Worm (Caenorhabditis elegans) whole organism, L1 larva: ENCODE measurements around the gene sdc-2.

ENCODE experiments used
- C16A3.4 ChIP-seq: fragments of 150-350 bp; optimal IDR thresholded peaks from 2 replicates; lab custom pipeline; 2014; ENCODE audit warnings: missing biosample characterization, missing genetic modification characterization
- C34B4.2 ChIP-seq: sonication (generic microtip); optimal IDR thresholded peaks from 2 replicates; lab custom pipeline; 2017; ENCODE audit warnings: mild to moderate bottlenecking, missing genetic modification characterization, missing compliant biosample characterization
- alr-1 ChIP-seq: fragments of 200-800 bp; sonication (Bioruptor generic); optimal IDR thresholded peaks from 2 replicates; lab custom pipeline; 2018; ENCODE audit warnings: borderline replicate concordance, mild to moderate bottlenecking, missing genetic modification characterization, missing compliant biosample characterization
- blmp-1 ChIP-seq: fragments of 150-350 bp; optimal IDR thresholded peaks from 2 replicates; lab custom pipeline; 2014; ENCODE audit warnings: missing biosample characterization, missing genetic modification characterization
- ceh-8 ChIP-seq: fragments of 200-800 bp; sonication (Bioruptor generic); optimal IDR thresholded peaks from 2 replicates; lab custom pipeline; 2018; ENCODE audit warnings: mild to moderate bottlenecking, missing genetic modification characterization, moderate library complexity, missing compliant biosample characterization
- ceh-88 ChIP-seq: fragments of 200-800 bp; sonication (Bioruptor generic); IDR thresholded peaks from 2 replicates; pipeline ENCODE4 v1.3.6; 2022; ENCODE audit warnings: missing genetic modification characterization, missing compliant biosample characterization
- ces-1 ChIP-seq: fragments of 150-350 bp; optimal IDR thresholded peaks from 2 replicates; lab custom pipeline; 2014; ENCODE audit warnings: missing biosample characterization, missing genetic modification reagents, missing genetic modification characterization
- dpl-1 ChIP-seq, 3 experiments: fragments of 150-350 bp in 2 of 3; sonication (generic microtip) in 1 of 3; optimal IDR thresholded peaks; 2 replicates each; lab custom pipeline; 2014 to 2017; ENCODE audit warnings: missing biosample characterization in 3 of 3, missing genetic modification characterization in 3 of 3, missing genetic modification reagents in 3 of 3
- dsc-1 ChIP-seq: sonication (generic microtip); optimal IDR thresholded peaks from 2 replicates; lab custom pipeline; 2016; ENCODE audit warnings: mild to moderate bottlenecking, missing genetic modification characterization, missing compliant biosample characterization
- efl-1 ChIP-seq, 4 experiments: fragments of 150-350 bp; optimal IDR thresholded peaks in 3 of 4; peaks in 1 of 4; 1 replicate in 1 of 4; 2 replicates in 3 of 4; lab custom pipeline; 2014; ENCODE audit warnings: missing biosample characterization in 2 of 4, missing genetic modification characterization in 2 of 4, missing genetic modification reagents in 2 of 4
- elt-3 ChIP-seq, 6 experiments: fragments of 150-350 bp in 1 of 6; sonication (generic microtip); optimal IDR thresholded peaks; 2 replicates each; lab custom pipeline; 2017 to 2018; ENCODE audit warnings: missing biosample characterization in 6 of 6, missing genetic modification characterization in 6 of 6, inconsistent platforms in 1 of 6
- fkh-10 ChIP-seq: sonication (generic microtip); optimal IDR thresholded peaks from 2 replicates; lab custom pipeline; 2017; ENCODE audit warnings: missing biosample characterization, missing genetic modification reagents, missing genetic modification characterization
- fkh-8 ChIP-seq: sonication (generic microtip); optimal IDR thresholded peaks from 2 replicates; lab custom pipeline; 2016; ENCODE audit warnings: mild to moderate bottlenecking, missing genetic modification characterization, missing compliant biosample characterization
- grh-1 ChIP-seq: fragments of 200-800 bp; sonication (Bioruptor generic); IDR thresholded peaks from 2 replicates; pipeline ENCODE4 v1.3.6; 2022; ENCODE audit warnings: missing genetic modification reagents, missing genetic modification characterization, missing compliant biosample characterization
- hlh-17 ChIP-seq: fragments of 200-800 bp; sonication (Bioruptor generic); optimal IDR thresholded peaks from 2 replicates; lab custom pipeline; 2018; ENCODE audit warnings: missing genetic modification characterization, mild to moderate bottlenecking, missing compliant biosample characterization, moderate library complexity, borderline replicate concordance
- hlh-4 ChIP-seq: sonication (generic microtip); optimal IDR thresholded peaks from 2 replicates; lab custom pipeline; 2016; ENCODE audit warnings: mild to moderate bottlenecking, missing genetic modification characterization, missing compliant biosample characterization
- isw-1 ChIP-seq: fragments of 200-800 bp; sonication (Bioruptor generic); IDR thresholded peaks from 2 replicates; pipeline ENCODE4 v1.3.6; 2022; ENCODE audit warnings: missing genetic modification characterization, missing compliant biosample characterization
- lin-13 ChIP-seq: fragments of 150-350 bp; optimal IDR thresholded peaks from 2 replicates; lab custom pipeline; 2014; ENCODE audit warnings: missing biosample characterization, missing genetic modification reagents, missing genetic modification characterization
- lin-35 ChIP-seq, 2 experiments: fragments of 150-350 bp; optimal IDR thresholded peaks; 2 replicates each; lab custom pipeline; 2014; ENCODE audit warnings: missing biosample characterization in 2 of 2, missing genetic modification characterization in 2 of 2, missing genetic modification reagents in 2 of 2
- lir-3 ChIP-seq: sonication (generic microtip); optimal IDR thresholded peaks from 2 replicates; lab custom pipeline; 2016; ENCODE audit warnings: mild to moderate bottlenecking, missing genetic modification characterization, moderate library complexity, missing compliant biosample characterization; ENCODE audit not compliant: poor library complexity
- mdl-1 ChIP-seq, 2 experiments: fragments of 150-350 bp; optimal IDR thresholded peaks; 2 replicates each; lab custom pipeline; 2014 to 2017; ENCODE audit warnings: missing biosample characterization in 2 of 2, missing genetic modification characterization in 2 of 2, inconsistent platforms in 1 of 2
- mef-2 ChIP-seq: fragments of 150-350 bp; optimal IDR thresholded peaks from 2 replicates; lab custom pipeline; 2014; ENCODE audit warnings: missing biosample characterization, missing genetic modification characterization
- nhr-11 ChIP-seq: fragments of 150-350 bp; optimal IDR thresholded peaks from 2 replicates; lab custom pipeline; 2014; ENCODE audit warnings: missing biosample characterization, missing genetic modification characterization
- nhr-12 ChIP-seq: sonication (generic microtip); optimal IDR thresholded peaks from 2 replicates; lab custom pipeline; 2017; ENCODE audit warnings: missing biosample characterization, missing genetic modification characterization
- nhr-19 ChIP-seq: fragments of 200-800 bp; sonication (Bioruptor generic); conservative IDR thresholded peaks from 2 replicates; pipeline ENCODE4 v1.3.6; 2022; ENCODE audit warnings: missing genetic modification characterization, missing compliant biosample characterization
- nhr-20 ChIP-seq: sonication (generic microtip); optimal IDR thresholded peaks from 2 replicates; lab custom pipeline; 2016; ENCODE audit warnings: mild to moderate bottlenecking, missing genetic modification characterization, missing compliant biosample characterization
- nhr-28 ChIP-seq: fragments of 150-350 bp; optimal IDR thresholded peaks from 2 replicates; lab custom pipeline; 2014; ENCODE audit warnings: missing biosample characterization, missing genetic modification characterization
- nhr-71 ChIP-seq: sonication (generic microtip); optimal IDR thresholded peaks from 2 replicates; lab custom pipeline; 2016; ENCODE audit warnings: mild to moderate bottlenecking, missing genetic modification characterization, moderate library complexity, missing compliant biosample characterization
- nhr-77 ChIP-seq: fragments of 150-350 bp; optimal IDR thresholded peaks from 2 replicates; lab custom pipeline; 2014; ENCODE audit warnings: missing biosample characterization, missing genetic modification characterization
- nhr-85 ChIP-seq: sonication (generic microtip); peaks from one replicate; lab custom pipeline; 2016; ENCODE audit warnings: missing genetic modification characterization, inconsistent platforms, missing compliant biosample characterization
- nhr-90 ChIP-seq: sonication (generic microtip); optimal IDR thresholded peaks from 2 replicates; lab custom pipeline; 2016; ENCODE audit warnings: mild to moderate bottlenecking, missing genetic modification characterization, missing compliant biosample characterization; ENCODE audit not compliant: poor library complexity
- pax-3 ChIP-seq: fragments of 200-800 bp; sonication (Bioruptor generic); optimal IDR thresholded peaks from 2 replicates; lab custom pipeline; 2018; ENCODE audit warnings: mild to moderate bottlenecking, missing genetic modification characterization, moderate library complexity, missing compliant biosample characterization
- pqm-1 ChIP-seq: sonication (generic microtip); optimal IDR thresholded peaks from 3 replicates; lab custom pipeline; 2017; ENCODE audit warnings: missing biosample characterization, missing genetic modification characterization
- snu-23 ChIP-seq: sonication (generic microtip); optimal IDR thresholded peaks from 2 replicates; lab custom pipeline; 2016; ENCODE audit warnings: missing genetic modification characterization, missing compliant biosample characterization
- sox-4 ChIP-seq: sonication (generic microtip); optimal IDR thresholded peaks from 2 replicates; lab custom pipeline; 2016; ENCODE audit warnings: missing genetic modification characterization, missing compliant biosample characterization
- swsn-7 ChIP-seq: sonication (generic microtip); optimal IDR thresholded peaks from 2 replicates; lab custom pipeline; 2016; ENCODE audit warnings: missing genetic modification characterization, missing compliant biosample characterization
- tbx-2 ChIP-seq: sonication (generic microtip); optimal IDR thresholded peaks from 2 replicates; lab custom pipeline; 2016; ENCODE audit warnings: missing genetic modification characterization, missing compliant biosample characterization
- unc-130 ChIP-seq: fragments of 150-350 bp; optimal IDR thresholded peaks from 2 replicates; lab custom pipeline; 2017; ENCODE audit warnings: missing biosample characterization, missing genetic modification characterization, inconsistent platforms
- unc-62 ChIP-seq: fragments of 150-350 bp; optimal IDR thresholded peaks from 2 replicates; lab custom pipeline; 2014; ENCODE audit warnings: missing biosample characterization, missing genetic modification reagents, missing genetic modification characterization
- unc-86 ChIP-seq: sonication (generic microtip); optimal IDR thresholded peaks from 2 replicates; lab custom pipeline; 2016; ENCODE audit warnings: missing genetic modification characterization, missing compliant biosample characterization
- xbp-1 ChIP-seq: sonication (generic microtip); optimal IDR thresholded peaks from 2 replicates; lab custom pipeline; 2016; ENCODE audit warnings: missing genetic modification characterization, missing compliant biosample characterization
- zip-4 ChIP-seq: fragments of 200-800 bp; sonication (Bioruptor generic); optimal IDR thresholded peaks from 2 replicates; lab custom pipeline; 2018; ENCODE audit warnings: mild to moderate bottlenecking, missing genetic modification characterization, moderate library complexity, missing compliant biosample characterization

Gene sdc-2

DNA sequence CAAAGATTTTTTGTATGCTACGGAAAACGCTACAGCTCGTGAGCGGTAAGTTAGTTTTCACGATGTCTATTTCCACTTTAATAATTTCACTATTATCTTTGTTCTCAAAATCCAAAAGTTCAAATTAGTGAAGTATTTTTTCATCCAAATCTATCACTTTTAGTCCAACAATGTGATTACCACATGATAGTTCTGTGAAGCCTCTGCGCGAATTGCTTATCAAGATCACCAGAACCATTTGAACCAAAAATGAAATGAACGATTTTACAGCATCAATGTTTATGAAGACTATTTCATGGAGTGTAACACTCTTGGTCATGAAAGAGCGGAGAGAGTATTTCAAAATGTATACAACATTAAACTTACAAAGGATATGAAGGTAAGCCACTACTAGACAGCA lies 11.9 kb downstream of the sdc-2 start (continued):
- TF ChIP-seq nhr-85 (tag; lab: Kevin White, UChicago) = peak; percentile 13
- TF ChIP-seq unc-86 (tag; lab: Kevin White, UChicago) = no peak

DNA sequence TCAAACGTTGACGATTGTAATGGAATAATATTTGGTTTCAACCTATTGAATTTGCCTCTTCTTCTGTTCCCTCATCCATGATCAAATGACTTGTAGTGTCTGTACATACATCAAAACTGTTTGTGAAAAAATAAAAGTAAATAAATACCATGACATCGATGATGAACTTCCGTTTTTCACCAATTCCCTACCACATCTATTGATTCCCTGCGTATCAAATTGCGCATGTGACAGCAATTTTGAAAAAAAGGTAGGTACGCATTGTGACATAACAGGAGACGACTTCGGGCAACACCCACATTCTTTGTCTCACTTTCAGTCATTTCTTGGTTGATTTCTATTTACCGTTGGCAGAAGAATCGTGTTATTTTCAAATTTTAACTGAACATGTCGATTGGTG lies 13.9 kb downstream of the sdc-2 start, which contains the start of gene C35C5.9:
TSS of gene C35C5.9 (plus strand) at position 161 of the 400 bp plus-strand sequence.
- TF ChIP-seq fkh-10 (no peak), lin-13 (GFP tag; lab: Kevin White, UChicago) (no peak), dsc-1 (tag; lab: Kevin White, UChicago) (no peak), efl-1 (optimal IDR thresholded peaks at IDR 0.05; lab: Kevin White, UChicago) (no peak), efl-1 (GFP tag; optimal IDR thresholded peaks at IDR 0.05 in 1 of 2; lab: Kevin White, UChicago) (peak in 1 of 2 experiments; percentile 89), nhr-90 (tag; lab: Kevin White, UChicago) (peak; percentile 63), zip-4 (GFP tag; lab: Kevin White, UChicago) (no peak), nhr-77 (tag; lab: Kevin White, UChicago) (no peak), hlh-17 (no peak), blmp-1 (tag; lab: Kevin White, UChicago) (peak; percentile 66), nhr-28 (tag; lab: Kevin White, UChicago) (no peak), nhr-71 (tag; lab: Kevin White, UChicago) (peak; percentile 49), nhr-11 (no peak), elt-3 (tag; optimal IDR thresholded peaks at IDR 0.05; lab: Kevin White, UChicago) (peak in 2 of 6 experiments; percentile 51 to 56), mdl-1 (tag; optimal IDR thresholded peaks at IDR 0.05; lab: Kevin White, UChicago) (peak in 1 of 2 experiments; percentile 37), lir-3 (tag; lab: Kevin White, UChicago) (no peak), nhr-85 (tag; lab: Kevin White, UChicago) (peak; percentile 89), nhr-20 (tag; lab: Kevin White, UChicago) (peak; percentile 81), snu-23 (peak; percentile 67), pax-3 (tag; lab: Kevin White, UChicago) (no peak), unc-62 (no peak), xbp-1 (tag; lab: Kevin White, UChicago) (no peak), alr-1 (no peak), ceh-88 (GFP tag; lab: Robert Waterston, UW) (no peak), nhr-19 (GFP tag; lab: Robert Waterston, UW) (no peak; the same call in 1 of the 2 replicates), dpl-1 (GFP tag; optimal IDR thresholded peaks at IDR 0.05; lab: Kevin White, UChicago) (peak in 1 of 3 experiments; percentile 10), C16A3.4 (no peak), pqm-1 (no peak), hlh-4 (tag; lab: Kevin White, UChicago) (no peak), ceh-8 (GFP tag; lab: Kevin White, UChicago) (no peak), mef-2 (tag; lab: Kevin White, UChicago) (no peak), swsn-7 (tag; lab: Kevin White, UChicago) (no peak), tbx-2 (peak; percentile 39), C34B4.2 (no peak), fkh-8 (no peak), sox-4 (tag; lab: Kevin White, UChicago) (no peak), lin-35 (GFP tag; optimal IDR thresholded peaks at IDR 0.05; lab: Kevin White, UChicago) (peak in 1 of 2 experiments; percentile 65)

DNA sequence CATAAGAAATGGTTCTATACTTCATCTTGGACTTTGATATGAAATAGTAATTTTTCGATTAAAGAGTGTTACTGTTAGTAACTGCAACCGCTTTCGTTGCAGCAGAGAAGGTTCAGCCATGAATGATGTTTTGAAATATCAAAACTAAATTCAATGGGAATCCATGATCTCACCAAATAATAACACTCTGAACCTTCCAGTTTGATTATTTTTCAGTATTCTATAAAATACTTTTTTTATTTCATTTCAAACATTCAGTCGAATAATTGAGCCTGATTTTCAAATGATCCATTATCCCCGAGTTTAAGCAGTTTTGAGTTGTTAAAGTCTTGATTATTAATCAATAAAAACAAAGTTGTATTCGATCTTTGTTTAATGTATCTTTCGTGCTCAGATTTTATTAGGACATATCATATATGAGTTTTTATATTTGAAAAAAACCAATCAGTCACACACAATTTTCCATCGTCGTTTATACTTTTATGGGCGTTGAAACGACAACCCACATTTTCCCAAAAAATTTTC lies 14.8 kb downstream of the sdc-2 start, which contains the start of gene gcp-2.2:
TSS of gene gcp-2.2 (plus strand) at position 475 of the 525 bp plus-strand sequence.
- TF ChIP-seq lin-35 (GFP tag; optimal IDR thresholded peaks at IDR 0.05; lab: Kevin White, UChicago) (peak in 1 of 2 experiments; percentile 0), isw-1 (GFP tag; lab: Robert Waterston, UW) (no peak), nhr-71 (tag; lab: Kevin White, UChicago) (peak; percentile 17), mef-2 (tag; lab: Kevin White, UChicago) (no peak), grh-1 (GFP tag; lab: Robert Waterston, UW) (no peak), unc-130 (no peak), ces-1 (GFP tag; lab: Kevin White, UChicago) (no peak), nhr-12 (tag; lab: Kevin White, UChicago) (no peak), nhr-90 (tag; lab: Kevin White, UChicago) (peak; percentile 51), efl-1 (optimal IDR thresholded peaks at IDR 0.05; lab: Kevin White, UChicago) (no peak), efl-1 (GFP tag; optimal IDR thresholded peaks at IDR 0.05 in 1 of 2; lab: Kevin White, UChicago) (peak in 1 of 2 experiments; percentile 86)
